Worm (Caenorhabditis elegans): ENCODE data around the gene mltn-5.

mltn-5 gene

ce11 chrII:13924909-13925308 is at the start of gene mltn-5:
Gene mltn-5 (plus strand): TSS chrII:13925209.
- TF ChIP-seq pqm-1 (tag; optimal IDR thresholded peaks at IDR 0.05) (no peak), elt-1 (tag; optimal IDR thresholded peaks at IDR 0.05) (no peak), nfya-1 (tag; optimal IDR thresholded peaks at IDR 0.05; ENCODE audit: insufficient read depth) (no peak), daf-12 (tag; optimal IDR thresholded peaks at IDR 0.05) (no peak), pha-4 (tag; optimal IDR thresholded peaks at IDR 0.05) (no peak), fkh-10 (GFP tag; optimal IDR thresholded peaks at IDR 0.05) (no peak), egl-5 (tag; optimal IDR thresholded peaks at IDR 0.05) (no peak), ama-1 (optimal IDR thresholded peaks at IDR 0.05) (no peak), fos-1 (tag; optimal IDR thresholded peaks at IDR 0.05) (no peak), ztf-11 (tag; optimal IDR thresholded peaks at IDR 0.05) (no peak), ceh-9 (tag; optimal IDR thresholded peaks at IDR 0.05) (no peak), nhr-67 (tag; optimal IDR thresholded peaks at IDR 0.05) (no peak), mdl-1 (tag; optimal IDR thresholded peaks at IDR 0.05) (no peak), nhr-12 (tag; optimal IDR thresholded peaks at IDR 0.05) (no peak), fkh-2 (tag; optimal IDR thresholded peaks at IDR 0.05) (no peak), egl-27 (tag; optimal IDR thresholded peaks at IDR 0.05) (no peak), ceh-28 (tag; optimal IDR thresholded peaks at IDR 0.05) (no peak), elt-2 (tag; optimal IDR thresholded peaks at IDR 0.05) (no peak), eor-1 (tag; optimal IDR thresholded peaks at IDR 0.05) (no peak)

DNA sequence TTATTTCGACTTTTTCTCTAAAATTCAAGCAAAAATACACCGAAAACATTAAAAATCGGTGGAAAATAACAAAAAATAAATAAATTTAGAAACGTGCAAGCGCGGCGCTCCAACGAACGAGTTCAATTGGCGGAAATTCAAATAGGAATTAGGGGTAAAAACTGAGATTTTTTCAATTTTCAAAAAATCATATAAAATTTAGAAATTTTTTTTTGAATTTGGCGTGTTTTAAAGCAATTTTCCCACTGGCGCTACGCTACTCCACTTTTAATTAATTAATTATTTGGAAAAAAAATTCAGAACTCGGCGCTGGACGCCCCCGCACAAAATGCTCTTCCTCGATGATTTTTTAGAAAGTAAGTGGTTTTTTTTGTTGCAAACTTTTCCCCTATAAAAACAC is 49.3 kb upstream of the mltn-5 start, which contains the start of gene ing-3:
Gene ing-3, plus strand, starts transcription at position 301 of the 400 bp plus-strand sequence.
- TF ChIP-seq lin-15B (tag; optimal IDR thresholded peaks at IDR 0.05) (no peak), ceh-28 (tag; optimal IDR thresholded peaks at IDR 0.05) (no peak), sea-2 (GFP tag; optimal IDR thresholded peaks at IDR 0.05) (no peak), eor-1 (tag; optimal IDR thresholded peaks at IDR 0.05) (no peak), aly-2 (tag; optimal IDR thresholded peaks at IDR 0.05) (no peak), ztf-11 (tag; optimal IDR thresholded peaks at IDR 0.05) (no peak), mml-1 (tag; optimal IDR thresholded peaks at IDR 0.05) (no peak), elt-1 (tag; optimal IDR thresholded peaks at IDR 0.05) (no peak), daf-12 (tag; optimal IDR thresholded peaks at IDR 0.05) (no peak), nhr-28 (tag; optimal IDR thresholded peaks at IDR 0.05) (no peak), nhr-23 (tag; optimal IDR thresholded peaks at IDR 0.05) (no peak), nhr-67 (tag; optimal IDR thresholded peaks at IDR 0.05) (no peak)

DNA sequence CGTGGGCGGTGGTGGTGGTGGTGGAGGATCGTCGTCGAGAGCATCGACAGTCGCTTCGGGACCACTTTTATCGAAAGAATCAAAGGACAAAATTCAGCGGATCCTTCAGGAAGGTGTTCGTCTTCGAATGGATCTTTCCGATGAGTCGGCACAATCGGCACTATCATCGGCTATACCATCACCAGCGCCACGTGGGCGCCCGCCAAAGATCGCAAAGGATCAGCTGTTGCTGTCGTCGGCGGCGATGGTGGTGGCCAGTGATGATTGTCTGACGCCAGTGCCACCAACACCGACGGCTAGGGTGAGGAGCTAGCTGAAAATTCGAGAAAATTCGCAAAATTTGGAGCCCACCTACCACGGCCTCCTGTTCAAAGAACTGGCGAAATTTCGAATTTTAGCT is 47.0 kb upstream of the mltn-5 start:
- no peak for TF ChIP-seq aly-2 (tag; optimal IDR thresholded peaks at IDR 0.05)
- TF ChIP-seq nhr-25 (tag; optimal IDR thresholded peaks at IDR 0.05) = no peak
- no peak for TF ChIP-seq snpc-4 (tag; optimal IDR thresholded peaks at IDR 0.05)
- no peak for TF ChIP-seq nhr-237 (tag; optimal IDR thresholded peaks at IDR 0.05)
- no peak for TF ChIP-seq ceh-9 (tag; optimal IDR thresholded peaks at IDR 0.05)
- no peak for TF ChIP-seq lin-39 (tag; optimal IDR thresholded peaks at IDR 0.05)

ce11 chrII:13879589-13879988 is 45.4 kb upstream of the mltn-5 start:
- TF ChIP-seq unc-62 (GFP tag; optimal IDR thresholded peaks at IDR 0.05) = no peak
- TF ChIP-seq nhr-76 (tag; optimal IDR thresholded peaks at IDR 0.05) = no peak
- no peak for TF ChIP-seq ZK546.5 (tag; optimal IDR thresholded peaks at IDR 0.05)
- TF ChIP-seq daf-12 (tag; optimal IDR thresholded peaks at IDR 0.05) = no peak
- TF ChIP-seq elt-2 (tag; optimal IDR thresholded peaks at IDR 0.05) = no peak
- no peak for TF ChIP-seq tbx-2 (tag; optimal IDR thresholded peaks at IDR 0.05)
- TF ChIP-seq nhr-11 (tag; optimal IDR thresholded peaks at IDR 0.05) = no peak
- TF ChIP-seq R02D3.7 (tag; optimal IDR thresholded peaks at IDR 0.05) = no peak
- TF ChIP-seq ama-1 (optimal IDR thresholded peaks at IDR 0.05) = no peak
- TF ChIP-seq aly-2 (tag; optimal IDR thresholded peaks at IDR 0.05) = no peak
- TF ChIP-seq elt-3 (tag; optimal IDR thresholded peaks at IDR 0.05) = no peak
- TF ChIP-seq nhr-28 (tag; optimal IDR thresholded peaks at IDR 0.05) = no peak
- TF ChIP-seq egl-5 (tag; optimal IDR thresholded peaks at IDR 0.05) = no peak
- TF ChIP-seq ztf-4 (tag; optimal IDR thresholded peaks at IDR 0.05) = no peak

DNA sequence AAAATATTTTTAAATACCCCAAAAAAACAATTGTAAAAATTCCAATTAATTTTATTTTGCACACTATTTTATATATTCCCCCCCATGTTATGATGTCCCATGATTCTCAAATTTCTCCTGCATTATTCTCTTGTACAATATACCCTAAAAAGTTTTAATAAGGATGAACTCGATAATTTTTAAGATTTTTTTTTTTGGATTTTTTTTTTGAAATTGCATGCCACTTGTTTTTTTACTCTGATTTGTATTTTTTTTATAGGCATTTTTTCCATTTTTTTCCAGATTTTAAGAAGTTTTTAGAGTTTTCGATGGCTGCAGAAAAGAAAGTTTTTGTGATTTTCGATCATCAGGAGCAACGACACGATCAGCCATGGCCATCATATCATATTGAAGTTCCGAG is 42.6 kb upstream of the mltn-5 start, which contains the start of gene hda-10:
Gene hda-10, plus strand, starts transcription at position 301 of the 400 bp plus-strand sequence.
- TF ChIP-seq ceh-28 (tag; optimal IDR thresholded peaks at IDR 0.05) (no peak), ceh-9 (tag; optimal IDR thresholded peaks at IDR 0.05) (no peak), fkh-2 (tag; optimal IDR thresholded peaks at IDR 0.05) (no peak), nhr-237 (tag; optimal IDR thresholded peaks at IDR 0.05) (no peak), zag-1 (tag; optimal IDR thresholded peaks at IDR 0.05) (no peak)
